Worm (Caenorhabditis elegans) whole organism, L4 larva: ENCODE data around the gene Y57A10A.4.
"Not testable (repeated sequence)": the region's sequence is repeated elsewhere in the genome, so short reads cannot be mapped to it uniquely, and the experiment has no call there.

Experiments used
- F37D6.2 ChIP-seq: sonication (generic microtip); optimal IDR thresholded peaks from 2 replicates; lab custom pipeline; 2016; ENCODE audit warnings: mild to moderate bottlenecking, missing genetic modification characterization, missing compliant biosample characterization
- T20F7.1 ChIP-seq: fragments of 200-800 bp; sonication (Bioruptor generic); optimal IDR thresholded peaks from 2 replicates; lab custom pipeline; 2018; ENCODE audit warnings: mild to moderate bottlenecking, missing genetic modification characterization, missing compliant biosample characterization
- Y48G9A.11 ChIP-seq: fragments of 200-800 bp; sonication (Bioruptor generic); IDR thresholded peaks from 2 replicates; pipeline ENCODE4 v1.3.6; 2022; ENCODE audit warnings: missing genetic modification reagents, missing genetic modification characterization, missing compliant biosample characterization
- Y75B8A.6 ChIP-seq: fragments of 200-800 bp; sonication (Bioruptor generic); IDR thresholded peaks from 2 replicates; pipeline ENCODE4 v1.3.6; 2022; ENCODE audit warnings: missing genetic modification reagents, missing genetic modification characterization, missing compliant biosample characterization
- aha-1 ChIP-seq: fragments of 150-350 bp; peaks from one replicate; lab custom pipeline; 2014; ENCODE audit warnings: missing biosample characterization, missing genetic modification characterization
- arid-1 ChIP-seq: fragments of 200-800 bp; sonication (Bioruptor generic); conservative IDR thresholded peaks from 2 replicates; pipeline ENCODE4 v1.3.6; 2022; ENCODE audit warnings: missing genetic modification reagents, missing genetic modification characterization, missing compliant biosample characterization
- attf-4 ChIP-seq: sonication (generic microtip); optimal IDR thresholded peaks from 3 replicates; lab custom pipeline; 2017; ENCODE audit warnings: missing biosample characterization, missing genetic modification characterization
- ceh-20 ChIP-seq: fragments of 200-800 bp; sonication (Bioruptor generic); IDR thresholded peaks from 2 replicates; pipeline ENCODE4 v1.3.6; 2022; ENCODE audit warnings: missing genetic modification reagents, missing genetic modification characterization, missing compliant biosample characterization
- ceh-62 ChIP-seq: sonication (generic microtip); optimal IDR thresholded peaks from 2 replicates; lab custom pipeline; 2017; ENCODE audit warnings: missing biosample characterization, missing genetic modification characterization
- cey-2 ChIP-seq: sonication (generic microtip); optimal IDR thresholded peaks from 3 replicates; lab custom pipeline; 2017; ENCODE audit warnings: missing genetic modification characterization, mild to moderate bottlenecking, missing compliant biosample characterization, antibody characterized with exemption, borderline replicate concordance; ENCODE audit not compliant: insufficient read depth
- egl-27 ChIP-seq: sonication (generic microtip); optimal IDR thresholded peaks from 3 replicates; lab custom pipeline; 2017; ENCODE audit warnings: missing biosample characterization, missing genetic modification reagents, missing genetic modification characterization
- fkh-10 ChIP-seq: fragments of 150-350 bp; optimal IDR thresholded peaks from 2 replicates; lab custom pipeline; 2014; ENCODE audit warnings: missing biosample characterization, missing genetic modification reagents, missing genetic modification characterization
- fos-1 ChIP-seq: fragments of 150-350 bp; optimal IDR thresholded peaks from 2 replicates; lab custom pipeline; 2014; ENCODE audit warnings: missing biosample characterization, missing genetic modification characterization
- hlh-30 ChIP-seq: sonication (generic microtip); optimal IDR thresholded peaks from 2 replicates; lab custom pipeline; 2017; ENCODE audit warnings: antibody characterized with exemption, mild to moderate bottlenecking, missing genetic modification characterization, missing compliant biosample characterization; ENCODE audit not compliant: insufficient read depth
- hmg-1.1 ChIP-seq: fragments of 200-800 bp; sonication (Bioruptor generic); IDR thresholded peaks from 2 replicates; pipeline ENCODE4 v1.3.6; 2022; ENCODE audit warnings: missing genetic modification reagents, missing genetic modification characterization, missing compliant biosample characterization
- lin-29 ChIP-seq: fragments of 200-800 bp; sonication (Bioruptor generic); IDR thresholded peaks from 2 replicates; pipeline ENCODE4 v1.3.6; 2022; ENCODE audit warnings: missing genetic modification reagents, missing genetic modification characterization, missing compliant biosample characterization
- lin-38 ChIP-seq: fragments of 200-800 bp; sonication (Bioruptor generic); IDR thresholded peaks from 2 replicates; pipeline ENCODE4 v1.3.6; 2022; ENCODE audit warnings: missing genetic modification reagents, missing genetic modification characterization, missing compliant biosample characterization
- madf-9 ChIP-seq: fragments of 200-800 bp; sonication (Bioruptor generic); conservative IDR thresholded peaks from 2 replicates; pipeline ENCODE4 v1.3.6; 2022; ENCODE audit warnings: missing genetic modification reagents, missing genetic modification characterization, missing compliant biosample characterization
- mes-2 ChIP-seq: sonication (generic microtip); optimal IDR thresholded peaks from 2 replicates; lab custom pipeline; 2016; ENCODE audit warnings: missing genotype, mild to moderate bottlenecking, missing genetic modification characterization, missing compliant biosample characterization; ENCODE audit not compliant: poor library complexity, severe bottlenecking
- mxl-3 ChIP-seq: fragments of 200-800 bp; sonication (Bioruptor generic); optimal IDR thresholded peaks from 2 replicates; lab custom pipeline; 2018; ENCODE audit warnings: mild to moderate bottlenecking, missing genetic modification characterization, missing compliant biosample characterization
- nhr-102 ChIP-seq: sonication (generic microtip); optimal IDR thresholded peaks from 2 replicates; lab custom pipeline; 2016; ENCODE audit warnings: mild to moderate bottlenecking, missing genetic modification characterization, moderate library complexity, missing compliant biosample characterization
- nhr-11 ChIP-seq: fragments of 150-350 bp; optimal IDR thresholded peaks from 2 replicates; lab custom pipeline; 2014; ENCODE audit warnings: missing biosample characterization, missing genetic modification characterization
- nhr-237 ChIP-seq: sonication (generic microtip); optimal IDR thresholded peaks from 2 replicates; lab custom pipeline; 2017; ENCODE audit warnings: missing biosample characterization, missing genetic modification characterization
- nhr-25 ChIP-seq: sonication (generic microtip); optimal IDR thresholded peaks from 2 replicates; lab custom pipeline; 2017; ENCODE audit warnings: missing genetic modification characterization, mild to moderate bottlenecking, missing compliant biosample characterization, antibody characterized with exemption, moderate library complexity, borderline replicate concordance; ENCODE audit not compliant: insufficient read depth
- pha-4 ChIP-seq, 2 experiments: fragments of 150-350 bp in 1 of 2; fragments of 200-800 bp in 1 of 2; sonication (Bioruptor generic) in 1 of 2; IDR thresholded peaks in 1 of 2; optimal IDR thresholded peaks in 1 of 2; 2 replicates each; pipeline versions ENCODE4 v1.3.6 to Lab custom; 2014 to 2022; ENCODE audit warnings: missing genetic modification characterization in 2 of 2, missing genetic modification reagents in 2 of 2, missing biosample characterization in 1 of 2, missing compliant biosample characterization in 1 of 2
- rbr-2 ChIP-seq: sonication (generic microtip); optimal IDR thresholded peaks from 2 replicates; lab custom pipeline; 2016; ENCODE audit warnings: missing genotype, missing genetic modification characterization, missing compliant biosample characterization
- tag-97 ChIP-seq: fragments of 200-800 bp; sonication (Bioruptor generic); IDR thresholded peaks from 2 replicates; pipeline ENCODE4 v1.3.6; 2022; ENCODE audit warnings: missing genetic modification characterization, missing compliant biosample characterization
- unc-130 ChIP-seq: sonication (generic microtip); optimal IDR thresholded peaks from 2 replicates; lab custom pipeline; 2016; ENCODE audit warnings: missing genetic modification reagents, missing genetic modification characterization, missing compliant biosample characterization
- unc-62 ChIP-seq, 3 experiments: fragments of 150-350 bp in 1 of 3; sonication (generic microtip); optimal IDR thresholded peaks in 2 of 3; peaks in 1 of 3; 1 replicate in 1 of 3; 2 replicates in 2 of 3; lab custom pipeline; 2014 to 2017; ENCODE audit warnings: missing biosample characterization in 3 of 3, missing genetic modification characterization in 3 of 3, missing genetic modification reagents in 3 of 3, missing genotype in 1 of 3
- zip-2 ChIP-seq: fragments of 150-350 bp; optimal IDR thresholded peaks from 2 replicates; lab custom pipeline; 2014; ENCODE audit warnings: missing biosample characterization, missing genetic modification characterization
- ztf-11 ChIP-seq: fragments of 150-350 bp; optimal IDR thresholded peaks from 2 replicates; lab custom pipeline; 2014; ENCODE audit warnings: missing biosample characterization, missing genetic modification characterization

Y57A10A.4 gene

DNA sequence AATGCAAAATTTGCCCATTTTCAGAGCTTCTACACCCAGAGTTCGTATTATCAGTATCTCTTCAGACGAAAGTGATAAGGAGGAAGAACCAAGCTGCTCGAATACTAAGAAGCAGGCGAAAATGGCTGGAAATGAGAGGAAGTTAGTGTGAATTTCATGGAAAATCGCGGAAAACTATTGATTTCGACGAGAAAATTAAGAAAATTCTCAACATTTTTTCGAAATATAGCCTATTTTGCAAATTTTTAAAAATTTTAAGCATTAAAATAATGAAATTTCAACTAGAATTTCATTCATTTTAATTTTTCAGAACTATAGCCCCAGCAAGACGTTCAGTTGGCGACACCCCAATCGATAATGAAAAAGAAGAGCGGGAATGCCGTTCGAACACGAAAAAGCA lies 8.2 kb upstream of the Y57A10A.4 start:
- TF ChIP-seq tag-97 (GFP tag; lab: Robert Waterston, UW), result no peak
- no peak for TF ChIP-seq hlh-30 (tag; lab: Kevin White, UChicago)
- TF ChIP-seq ceh-20 (GFP tag; lab: Robert Waterston, UW), result no peak
- TF ChIP-seq unc-62 (GFP tag; optimal IDR thresholded peaks at IDR 0.05 in 1 of 2; lab: Kevin White, UChicago), result peak in 1 of 2 experiments; percentile 53
- no peak for TF ChIP-seq unc-62 (tag; optimal IDR thresholded peaks at IDR 0.05; lab: Kevin White, UChicago)
- TF ChIP-seq aha-1 (tag; lab: Kevin White, UChicago), result peak; percentile 73
- TF ChIP-seq nhr-237 (tag; lab: Kevin White, UChicago), result no peak
- no peak for TF ChIP-seq hmg-1.1 (GFP tag; lab: Robert Waterston, UW)
- TF ChIP-seq ztf-11 (tag; lab: Kevin White, UChicago), result no peak
- no peak for TF ChIP-seq nhr-25 (tag; lab: Kevin White, UChicago)
- TF ChIP-seq pha-4 (GFP tag; IDR thresholded peaks at IDR 0.05; lab: Robert Waterston, UW), result no peak
- TF ChIP-seq pha-4 (tag; optimal IDR thresholded peaks at IDR 0.05; lab: Kevin White, UChicago), result no peak

DNA sequence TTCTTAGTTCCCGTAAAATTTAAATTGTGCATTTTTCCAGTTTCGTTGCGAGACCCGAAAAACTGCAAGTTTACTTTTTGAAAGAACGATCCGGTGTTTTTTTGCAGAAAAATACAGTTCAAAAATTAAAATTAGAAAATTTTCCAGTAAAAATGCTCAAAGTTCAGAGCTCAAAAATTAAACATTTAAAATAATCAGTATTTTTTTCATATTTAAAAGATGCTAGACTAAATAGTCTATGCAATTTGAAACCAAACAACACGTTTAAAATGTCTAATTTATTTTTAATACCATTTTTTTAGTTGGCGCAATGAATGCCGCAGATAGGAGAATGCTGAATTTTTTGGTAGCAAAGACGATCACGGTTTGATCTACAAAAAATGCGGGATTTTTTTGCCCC lies 4.4 kb upstream of the Y57A10A.4 start, which contains the start of gene Y57A10A.2:
Y57A10A.2 (plus strand) TSS at position 301 of the 400 bp plus-strand sequence.
- TF ChIP-seq cey-2 (tag; lab: Kevin White, UChicago) (no peak), rbr-2 (tag; lab: Kevin White, UChicago) (no peak), mxl-3 (GFP tag; lab: Kevin White, UChicago) (no peak), pha-4 (GFP tag; IDR thresholded peaks at IDR 0.05; lab: Robert Waterston, UW) (no peak), pha-4 (tag; optimal IDR thresholded peaks at IDR 0.05; lab: Kevin White, UChicago) (no peak), hmg-1.1 (GFP tag; lab: Robert Waterston, UW) (no peak), unc-130 (no peak), lin-29 (no peak), ceh-62 (tag; lab: Kevin White, UChicago) (no peak), arid-1 (GFP tag; lab: Robert Waterston, UW) (no peak), Y75B8A.6 (GFP tag; lab: Robert Waterston, UW) (no peak), attf-4 (tag; lab: Kevin White, UChicago) (no peak), hlh-30 (tag; lab: Kevin White, UChicago) (no peak), fkh-10 (GFP tag; lab: Kevin White, UChicago) (no peak), mes-2 (no peak), tag-97 (GFP tag; lab: Robert Waterston, UW) (no peak), fos-1 (tag; lab: Kevin White, UChicago) (no peak), F37D6.2 (no peak), egl-27 (tag; lab: Kevin White, UChicago) (no peak), T20F7.1 (GFP tag; lab: Kevin White, UChicago) (no peak), nhr-11 (tag; lab: Kevin White, UChicago) (no peak)

DNA sequence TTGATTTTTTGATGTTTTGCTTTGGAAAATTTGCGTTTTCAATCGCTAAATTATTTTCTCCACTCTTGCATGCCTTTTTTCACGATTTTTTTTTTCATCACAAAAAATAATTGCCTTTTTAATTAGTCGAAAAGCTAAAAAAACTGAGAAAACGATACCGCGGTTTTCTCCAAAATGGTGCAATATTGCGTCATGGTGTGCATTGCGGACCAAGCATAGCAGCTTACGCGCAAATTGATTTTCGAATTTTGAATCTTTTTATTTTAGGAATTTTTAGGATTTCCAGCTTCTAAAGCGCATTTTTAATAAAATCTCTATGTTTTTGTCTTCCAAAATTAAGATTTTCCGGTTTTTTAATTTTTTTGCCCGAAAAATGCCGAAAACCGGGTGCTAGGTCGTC lies 1.5 kb upstream of the Y57A10A.4 start:
- TF ChIP-seq zip-2 (tag; lab: Kevin White, UChicago) (peak; percentile 52), nhr-237 (tag; lab: Kevin White, UChicago) (no peak)

DNA sequence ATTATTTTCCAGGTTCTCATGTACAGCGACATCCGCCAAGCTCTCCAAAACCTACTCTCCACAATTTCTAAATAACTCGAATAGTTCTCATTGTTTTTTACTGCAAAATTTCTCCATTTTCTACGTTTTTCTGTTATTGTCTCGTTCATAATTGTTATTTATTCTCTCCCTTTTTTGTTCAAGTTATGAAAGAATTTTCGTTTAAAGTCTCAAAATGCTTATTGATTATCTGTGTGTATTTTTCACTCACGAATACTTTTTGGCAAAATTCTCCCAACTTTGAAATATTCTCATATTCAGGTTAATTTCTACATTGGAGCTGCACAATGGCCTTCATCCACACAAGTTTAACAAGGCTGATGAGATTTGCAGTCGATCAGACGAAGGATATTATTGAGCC lies 2.4 kb downstream of the Y57A10A.4 start, which contains the start of gene Y57A10A.5:
Y57A10A.5 (plus strand) TSS at position 301 of the 400 bp plus-strand sequence.
- not testable (repeated sequence) for TF ChIP-seq Y48G9A.11 (GFP tag; lab: Robert Waterston, UW); nhr-102 (tag; lab: Kevin White, UChicago); lin-38 (GFP tag; lab: Robert Waterston, UW)

DNA sequence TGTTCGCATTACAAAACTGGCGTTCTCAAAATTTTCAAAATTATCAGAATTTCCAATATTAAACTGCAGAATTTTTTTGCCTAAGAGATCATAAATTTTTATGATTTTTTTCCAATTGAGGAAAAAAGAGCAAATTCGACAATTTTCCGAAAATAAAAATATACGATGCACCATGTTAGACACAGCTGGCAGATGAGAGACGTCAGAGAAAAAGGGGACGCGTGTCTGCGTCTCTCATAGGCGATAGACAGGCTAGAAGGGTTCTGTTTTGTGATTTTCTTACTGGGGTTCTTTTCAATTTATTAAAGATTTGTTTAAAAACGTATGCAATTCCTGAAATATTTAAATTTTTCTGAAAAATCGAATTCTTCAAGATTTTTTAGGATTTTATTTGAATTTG lies 11.3 kb downstream of the Y57A10A.4 start:
- TF ChIP-seq madf-9 (no peak), hmg-1.1 (GFP tag; lab: Robert Waterston, UW) (0 out of 2 replicates have a peak, but pooled peaks have one; percentile 33)
- TF ChIP-seq, all 104 proteins: peak for 1
